Worm (Caenorhabditis elegans): ENCODE results near the gene hmg-1.2.

DNA sequence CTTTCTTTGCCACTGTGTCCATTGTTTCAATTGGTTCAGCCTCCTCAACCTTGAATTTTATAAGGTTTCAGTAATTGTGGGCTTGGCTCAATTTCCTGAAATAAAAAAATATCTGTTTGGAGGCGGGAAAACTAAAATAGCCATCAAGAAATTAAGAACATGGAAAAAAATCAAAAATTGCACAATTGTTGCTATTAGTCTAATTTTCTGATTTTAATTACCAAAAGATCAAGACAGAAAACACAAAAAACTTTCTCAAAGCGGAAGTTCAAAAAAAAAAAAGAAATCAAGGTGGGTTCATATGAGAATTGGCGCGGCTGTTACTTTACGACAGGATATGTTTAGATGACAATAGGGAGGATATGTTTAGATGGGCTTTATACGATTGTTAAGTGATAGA, 49.3 kb upstream of the hmg-1.2 start, which contains the start of gene esyt-2:
- TF ChIP-seq sea-1 (GFP tag; conservative IDR thresholded peaks at IDR 0.05) (no peak), hmg-4 (GFP tag; optimal IDR thresholded peaks at IDR 0.05) (no peak), tbx-11 (GFP tag; IDR thresholded peaks at IDR 0.05) (no peak), aly-1 (tag; optimal IDR thresholded peaks at IDR 0.05) (no peak), tra-4 (tag; optimal IDR thresholded peaks at IDR 0.05) (no peak), ceh-13 (GFP tag; optimal IDR thresholded peaks at IDR 0.05) (no peak), hnd-1 (tag; optimal IDR thresholded peaks at IDR 0.05) (no peak), tbx-37 (GFP tag; conservative IDR thresholded peaks at IDR 0.05) (no peak), ama-1 (optimal IDR thresholded peaks at IDR 0.05) (no peak), flt-1 (GFP tag; IDR thresholded peaks at IDR 0.05) (no peak)
